Worm (Caenorhabditis elegans) whole organism, L4/young adult: ENCODE data around the gene nfu-1.
A peak's percentile ranks its signal among the peaks of the same experiment; 100 is the strongest.

Experiments
- dao-5 ChIP-seq: sonication (generic microtip); optimal IDR thresholded peaks from 2 replicates; lab custom pipeline; 2016; ENCODE audit warnings: missing genotype, missing genetic modification characterization, moderate library complexity, missing compliant biosample characterization
- him-1 ChIP-seq: sonication (generic microtip); optimal IDR thresholded peaks from 2 replicates; lab custom pipeline; 2016; ENCODE audit warnings: missing genotype, missing genetic modification reagents, missing genetic modification characterization, missing compliant biosample characterization

ce11 chrIV:10341618-10342360, 45.4 kb upstream of the nfu-1 start:
- peak; percentile 9 for TF ChIP-seq him-1 (tag; lab: Kevin White, UChicago)
- TF ChIP-seq dao-5: no peak
